Worm (Caenorhabditis elegans): ENCODE results near the gene timm-17B.2.

- TF ChIP-seq nhr-237 (tag; optimal IDR thresholded peaks at IDR 0.05) (no peak), nhr-23 (tag; optimal IDR thresholded peaks at IDR 0.05) (no peak), mdl-1 (tag; optimal IDR thresholded peaks at IDR 0.05) (no peak), mab-5 (tag; optimal IDR thresholded peaks at IDR 0.05) (no peak)
These were observed 35.6 kb upstream of the timm-17B.2 start, which contains the start of gene sqv-1 for ce11 chrIV:8360817-8361216.
